Worm (Caenorhabditis elegans) whole organism, young adult: ENCODE data around the gene Y54F10AR.1.

Experiments used
- B0035.1 ChIP-seq: sonication (generic microtip); optimal IDR thresholded peaks from 2 replicates; lab custom pipeline; 2016; ENCODE audit warnings: missing genetic modification characterization, mild to moderate bottlenecking, missing compliant biosample characterization, missing genotype, missing genetic modification reagents
- B0261.1 ChIP-seq: sonication (generic microtip); optimal IDR thresholded peaks from 2 replicates; lab custom pipeline; 2016; ENCODE audit warnings: mild to moderate bottlenecking, missing genetic modification characterization, moderate library complexity, missing compliant biosample characterization
- C17E4.6 ChIP-seq: fragments of 200-800 bp; sonication (Bioruptor generic); IDR thresholded peaks from 2 replicates; pipeline ENCODE4 v1.3.6; 2022; ENCODE audit warnings: missing genetic modification reagents, missing genetic modification characterization, missing compliant biosample characterization
- D2030.7 ChIP-seq: fragments of 200-800 bp; sonication (Bioruptor generic); IDR thresholded peaks from 2 replicates; pipeline ENCODE4 v1.3.6; 2022; ENCODE audit warnings: missing genetic modification reagents, missing genetic modification characterization, missing compliant biosample characterization
- F33H1.4 ChIP-seq: fragments of 200-800 bp; sonication (Bioruptor generic); IDR thresholded peaks from 2 replicates; pipeline ENCODE4 v1.3.6; 2022; ENCODE audit warnings: missing genetic modification reagents, missing genetic modification characterization, missing compliant biosample characterization
- F39B2.1 ChIP-seq: fragments of 200-800 bp; sonication (Bioruptor generic); IDR thresholded peaks from 2 replicates; pipeline ENCODE4 v1.3.6; 2022; ENCODE audit warnings: missing genetic modification reagents, missing genetic modification characterization, missing compliant biosample characterization
- K11D2.4 ChIP-seq: fragments of 200-800 bp; sonication (Bioruptor generic); IDR thresholded peaks from 2 replicates; pipeline ENCODE4 v1.3.6; 2022; ENCODE audit warnings: missing genetic modification reagents, missing genetic modification characterization, missing compliant biosample characterization
- T26A5.8 ChIP-seq: sonication (generic microtip); optimal IDR thresholded peaks from 2 replicates; lab custom pipeline; 2016; ENCODE audit warnings: missing genetic modification characterization, missing compliant biosample characterization
- Y53F4B.3 ChIP-seq: fragments of 200-800 bp; sonication (Bioruptor generic); IDR thresholded peaks from 2 replicates; pipeline ENCODE4 v1.3.6; 2022; ENCODE audit warnings: missing genetic modification reagents, missing genetic modification characterization, missing compliant biosample characterization
- Y67H2A.10 ChIP-seq: fragments of 200-800 bp; sonication (Bioruptor generic); conservative IDR thresholded peaks from 2 replicates; pipeline ENCODE4 v1.3.6; 2022; ENCODE audit warnings: missing genetic modification reagents, missing genetic modification characterization, missing compliant biosample characterization
- athp-1 ChIP-seq: sonication (generic microtip); optimal IDR thresholded peaks from 2 replicates; lab custom pipeline; 2017; ENCODE audit warnings: mild to moderate bottlenecking, missing genetic modification characterization, missing compliant biosample characterization
- attf-5 ChIP-seq: fragments of 200-800 bp; sonication (Bioruptor generic); optimal IDR thresholded peaks from 2 replicates; lab custom pipeline; 2018; ENCODE audit warnings: mild to moderate bottlenecking, missing genetic modification characterization, missing compliant biosample characterization
- bed-1 ChIP-seq: fragments of 200-800 bp; sonication (Bioruptor generic); IDR thresholded peaks from 2 replicates; pipeline ENCODE4 v1.3.6; 2022; ENCODE audit warnings: missing genetic modification reagents, missing genetic modification characterization, missing compliant biosample characterization
- cebp-1 ChIP-seq, 2 experiments: fragments of 200-800 bp in 1 of 2; sonication (Bioruptor generic) in 1 of 2; sonication (generic microtip) in 1 of 2; IDR thresholded peaks in 1 of 2; optimal IDR thresholded peaks in 1 of 2; 2 replicates each; pipeline versions ENCODE4 v1.3.6 to Lab custom; 2017 to 2022; ENCODE audit warnings: missing compliant biosample characterization in 2 of 2, missing genetic modification characterization in 2 of 2, mild to moderate bottlenecking in 1 of 2, missing genetic modification reagents in 1 of 2, moderate library complexity in 1 of 2
- ceh-27 ChIP-seq: fragments of 200-800 bp; sonication (Bioruptor generic); optimal IDR thresholded peaks from 2 replicates; lab custom pipeline; 2018; ENCODE audit warnings: mild to moderate bottlenecking, missing genetic modification characterization, moderate library complexity, missing compliant biosample characterization
- dox-1 ChIP-seq: fragments of 200-800 bp; sonication (Bioruptor generic); IDR thresholded peaks from 2 replicates; pipeline ENCODE4 v1.3.6; 2022; ENCODE audit warnings: missing genetic modification reagents, missing genetic modification characterization, missing compliant biosample characterization
- egrh-3 ChIP-seq: fragments of 200-800 bp; sonication (Bioruptor generic); IDR thresholded peaks from 2 replicates; pipeline ENCODE4 v1.3.6; 2022; ENCODE audit warnings: missing genetic modification reagents, missing genetic modification characterization, missing compliant biosample characterization
- hmg-1.2 ChIP-seq: fragments of 200-800 bp; sonication (Bioruptor generic); IDR thresholded peaks from 2 replicates; pipeline ENCODE4 v1.3.6; 2022; ENCODE audit warnings: missing genetic modification reagents, missing genetic modification characterization, missing compliant biosample characterization
- hsf-1 ChIP-seq: fragments of 200-800 bp; sonication (Bioruptor generic); IDR thresholded peaks from 2 replicates; pipeline ENCODE4 v1.3.6; 2022; ENCODE audit warnings: missing genetic modification reagents, missing genetic modification characterization, missing compliant biosample characterization
- lag-1 ChIP-seq: fragments of 200-800 bp; sonication (Bioruptor generic); IDR thresholded peaks from 2 replicates; pipeline ENCODE4 v1.3.6; 2022; ENCODE audit warnings: missing genetic modification reagents, missing genetic modification characterization, missing compliant biosample characterization
- let-526 ChIP-seq: fragments of 200-800 bp; sonication (Bioruptor generic); IDR thresholded peaks from 2 replicates; pipeline ENCODE4 v1.3.6; 2022; ENCODE audit warnings: missing genetic modification reagents, missing genetic modification characterization, missing compliant biosample characterization
- lin-40 ChIP-seq: sonication (generic microtip); optimal IDR thresholded peaks from 2 replicates; lab custom pipeline; 2016; ENCODE audit warnings: missing genetic modification characterization, mild to moderate bottlenecking, missing compliant biosample characterization, missing genotype, missing genetic modification reagents
- lin-54 ChIP-seq: fragments of 200-800 bp; sonication (Bioruptor generic); optimal IDR thresholded peaks from 2 replicates; lab custom pipeline; 2018; ENCODE audit warnings: mild to moderate bottlenecking, missing genetic modification characterization, missing compliant biosample characterization
- lsy-27 ChIP-seq: sonication (generic microtip); optimal IDR thresholded peaks from 2 replicates; lab custom pipeline; 2017; ENCODE audit warnings: missing genetic modification characterization, mild to moderate bottlenecking, missing compliant biosample characterization, antibody characterized with exemption, missing genotype, borderline replicate concordance; ENCODE audit not compliant: insufficient read depth
- madf-3 ChIP-seq: fragments of 200-800 bp; sonication (Bioruptor generic); IDR thresholded peaks from 2 replicates; pipeline ENCODE4 v1.3.6; 2022; ENCODE audit warnings: missing genetic modification reagents, missing genetic modification characterization, missing compliant biosample characterization
- madf-6 ChIP-seq: fragments of 200-800 bp; sonication (Bioruptor generic); IDR thresholded peaks from 2 replicates; pipeline ENCODE4 v1.3.6; 2022; ENCODE audit warnings: missing genetic modification reagents, missing genetic modification characterization, missing compliant biosample characterization
- madf-8 ChIP-seq: fragments of 200-800 bp; sonication (Bioruptor generic); conservative IDR thresholded peaks from 2 replicates; pipeline ENCODE4 v1.3.6; 2022; ENCODE audit warnings: missing genetic modification reagents, missing genetic modification characterization, missing compliant biosample characterization
- mcd-1 ChIP-seq: fragments of 200-800 bp; sonication (Bioruptor generic); IDR thresholded peaks from 2 replicates; pipeline ENCODE4 v1.3.6; 2022; ENCODE audit warnings: missing genetic modification reagents, missing genetic modification characterization, missing compliant biosample characterization
- nfya-1 ChIP-seq: sonication (generic microtip); optimal IDR thresholded peaks from 2 replicates; lab custom pipeline; 2017; ENCODE audit warnings: antibody characterized with exemption, missing compliant biosample characterization, missing genetic modification characterization, borderline replicate concordance; ENCODE audit not compliant: insufficient read depth
- nhr-80 ChIP-seq: sonication (generic microtip); optimal IDR thresholded peaks from 2 replicates; lab custom pipeline; 2016; ENCODE audit warnings: missing genetic modification characterization, missing compliant biosample characterization
- pha-4 ChIP-seq: fragments of 150-350 bp; sonication (generic microtip); optimal IDR thresholded peaks from 2 replicates; lab custom pipeline; 2014; ENCODE audit warnings: missing biosample characterization, missing genetic modification reagents, missing genetic modification characterization
- rcor-1 ChIP-seq: fragments of 200-800 bp; sonication (Bioruptor generic); IDR thresholded peaks from 2 replicates; pipeline ENCODE4 v1.3.6; 2022; ENCODE audit warnings: missing genetic modification reagents, missing genetic modification characterization, missing compliant biosample characterization
- sdz-38 ChIP-seq: sonication (generic microtip); optimal IDR thresholded peaks from 2 replicates; lab custom pipeline; 2016; ENCODE audit warnings: missing genotype, missing genetic modification characterization, missing compliant biosample characterization
- sea-2 ChIP-seq: fragments of 200-800 bp; sonication (Bioruptor generic); IDR thresholded peaks from 2 replicates; pipeline ENCODE4 v1.3.6; 2022; ENCODE audit warnings: missing genetic modification characterization, missing compliant biosample characterization
- snpc-1.1 ChIP-seq: sonication (generic microtip); optimal IDR thresholded peaks from 2 replicates; lab custom pipeline; 2017; ENCODE audit warnings: missing genetic modification characterization, mild to moderate bottlenecking, missing compliant biosample characterization, antibody characterized with exemption, moderate library complexity, missing genotype, missing genetic modification reagents; ENCODE audit not compliant: insufficient read depth
- unc-130 ChIP-seq: sonication (generic microtip); optimal IDR thresholded peaks from 2 replicates; lab custom pipeline; 2016; ENCODE audit warnings: missing genetic modification reagents, missing genetic modification characterization, missing compliant biosample characterization
- ztf-22 ChIP-seq: fragments of 200-800 bp; sonication (Bioruptor generic); optimal IDR thresholded peaks from 2 replicates; lab custom pipeline; 2018; ENCODE audit warnings: mild to moderate bottlenecking, missing genetic modification characterization, moderate library complexity, missing compliant biosample characterization
- ztf-25 ChIP-seq: fragments of 200-800 bp; sonication (Bioruptor generic); IDR thresholded peaks from 2 replicates; pipeline ENCODE4 v1.3.6; 2022; ENCODE audit warnings: missing genetic modification reagents, missing genetic modification characterization, missing compliant biosample characterization
- ztf-28 ChIP-seq: fragments of 200-800 bp; sonication (Bioruptor generic); IDR thresholded peaks from 2 replicates; pipeline ENCODE4 v1.3.6; 2022; ENCODE audit warnings: missing genetic modification reagents, missing genetic modification characterization, missing compliant biosample characterization

Gene Y54F10AR.1

DNA sequence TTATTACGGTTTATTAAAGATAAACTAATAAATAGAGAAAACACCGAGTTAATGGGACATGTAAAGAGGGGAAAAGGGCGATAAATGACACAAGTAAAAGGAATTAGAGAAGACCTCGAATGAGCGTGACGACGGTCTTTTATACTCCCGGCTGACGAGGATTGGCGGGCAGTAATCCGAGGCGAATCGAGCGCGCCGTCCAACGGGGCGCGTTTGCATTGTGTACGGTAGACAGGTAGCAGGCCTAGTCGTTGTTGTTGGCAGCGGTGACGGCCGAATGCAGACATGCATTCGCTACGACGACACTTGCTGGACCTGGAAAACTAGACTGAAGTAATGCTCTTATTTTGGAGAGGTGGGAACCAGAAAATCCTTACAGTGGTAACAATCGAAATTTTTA lies 7.8 kb upstream of the Y54F10AR.1 start:
- 0 out of 2 replicates have a peak, but pooled peaks have one; percentile 18 for TF ChIP-seq K11D2.4 (GFP tag; lab: Robert Waterston, UW)
- TF ChIP-seq madf-8 (GFP tag; lab: Robert Waterston, UW), result peak; percentile 71
- peak; percentile 85 for TF ChIP-seq madf-6 (GFP tag; lab: Robert Waterston, UW)
- TF ChIP-seq mcd-1, result peak; percentile 58
- TF ChIP-seq D2030.7 (GFP tag; lab: Robert Waterston, UW), result peak; percentile 22; the same call in 1 of the 2 replicates
- 0 out of 2 replicates have a peak, but pooled peaks have one; percentile 32 for TF ChIP-seq F33H1.4 (GFP tag; lab: Robert Waterston, UW)
- TF ChIP-seq ztf-28 (GFP tag; lab: Robert Waterston, UW), result 0 out of 2 replicates have a peak, but pooled peaks have one; percentile 59
- peak; percentile 57; the same call in 1 of the 2 replicates for TF ChIP-seq dox-1 (GFP tag; lab: Robert Waterston, UW)
- TF ChIP-seq hmg-1.2 (GFP tag; lab: Robert Waterston, UW), result 0 out of 2 replicates have a peak, but pooled peaks have one; percentile 6
- 0 out of 2 replicates have a peak, but pooled peaks have one; percentile 17 for TF ChIP-seq hsf-1 (GFP tag; lab: Robert Waterston, UW)

DNA sequence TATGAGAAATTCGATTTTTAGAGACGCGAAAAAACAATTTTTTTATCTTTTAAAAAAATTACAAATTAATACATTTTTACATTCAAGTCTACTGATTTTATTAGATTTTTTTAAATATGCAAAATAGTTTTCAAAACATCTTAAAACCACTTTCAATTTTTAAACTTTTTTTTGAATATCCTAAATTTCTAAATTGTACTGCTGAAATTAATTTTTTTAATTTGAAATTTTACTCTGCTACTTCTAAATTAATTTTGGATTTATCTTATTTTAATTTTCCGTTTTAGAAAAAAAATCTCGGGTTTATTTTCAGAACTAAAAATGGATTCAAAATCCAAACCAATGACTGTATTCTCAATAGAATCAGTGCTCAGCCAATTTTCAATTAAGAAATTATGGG lies 3.5 kb upstream of the Y54F10AR.1 start, which contains the start of gene Y71H2B.8:
Gene Y71H2B.8, plus strand, starts transcription at position 301 of the 400 bp plus-strand sequence.
- TF ChIP-seq lag-1 (GFP tag; lab: Robert Waterston, UW) (no peak), athp-1 (tag; lab: Kevin White, UChicago) (no peak), C17E4.6 (GFP tag; lab: Robert Waterston, UW) (no peak), rcor-1 (no peak), egrh-3 (no peak), ztf-25 (GFP tag; lab: Robert Waterston, UW) (no peak), nfya-1 (tag; lab: Kevin White, UChicago) (no peak), sdz-38 (tag; lab: Kevin White, UChicago) (no peak), B0035.1 (tag; lab: Kevin White, UChicago) (no peak), Y53F4B.3 (no peak), F39B2.1 (GFP tag; lab: Robert Waterston, UW) (no peak), lsy-27 (tag; lab: Kevin White, UChicago) (no peak), ceh-27 (GFP tag; lab: Kevin White, UChicago) (no peak), D2030.7 (GFP tag; lab: Robert Waterston, UW) (no peak), Y67H2A.10 (GFP tag; lab: Robert Waterston, UW) (no peak), let-526 (no peak), unc-130 (GFP tag; lab: Kevin White, UChicago) (no peak)
- TF ChIP-seq, all 124 proteins: peak for 0

DNA sequence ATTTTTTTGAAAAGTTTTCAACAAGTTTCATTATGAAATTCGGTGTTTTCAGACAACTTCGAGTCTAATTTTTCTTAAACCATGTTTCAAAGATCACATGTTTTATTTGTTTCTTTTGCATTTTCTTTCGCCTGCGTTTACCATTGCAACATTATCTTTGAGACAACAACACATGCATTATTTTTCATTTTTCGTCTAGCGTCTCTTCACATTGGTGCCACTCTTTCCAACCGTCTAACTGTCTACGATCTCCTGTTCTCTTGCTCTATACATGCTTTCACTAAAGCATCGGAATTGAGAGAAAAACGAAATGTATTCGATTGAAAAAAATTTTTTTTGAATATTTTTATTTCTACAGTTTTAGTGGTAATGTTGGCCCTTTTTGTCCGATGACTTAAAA lies 3.1 kb upstream of the Y54F10AR.1 start:
- TF ChIP-seq cebp-1 (GFP tag; IDR thresholded peaks at IDR 0.05; lab: Robert Waterston, UW), result no peak
- peak; percentile 53 for TF ChIP-seq cebp-1 (tag; optimal IDR thresholded peaks at IDR 0.05; lab: Kevin White, UChicago)
- TF ChIP-seq nhr-80, result peak; percentile 31
- TF ChIP-seq madf-3 (GFP tag; lab: Robert Waterston, UW), result no peak
- peak; percentile 3 for TF ChIP-seq lin-40 (tag; lab: Kevin White, UChicago)
- TF ChIP-seq attf-5 (GFP tag; lab: Kevin White, UChicago), result peak; percentile 61
- TF ChIP-seq hmg-1.2 (GFP tag; lab: Robert Waterston, UW), result peak; percentile 97
- TF ChIP-seq ztf-22 (GFP tag; lab: Kevin White, UChicago), result no peak

DNA sequence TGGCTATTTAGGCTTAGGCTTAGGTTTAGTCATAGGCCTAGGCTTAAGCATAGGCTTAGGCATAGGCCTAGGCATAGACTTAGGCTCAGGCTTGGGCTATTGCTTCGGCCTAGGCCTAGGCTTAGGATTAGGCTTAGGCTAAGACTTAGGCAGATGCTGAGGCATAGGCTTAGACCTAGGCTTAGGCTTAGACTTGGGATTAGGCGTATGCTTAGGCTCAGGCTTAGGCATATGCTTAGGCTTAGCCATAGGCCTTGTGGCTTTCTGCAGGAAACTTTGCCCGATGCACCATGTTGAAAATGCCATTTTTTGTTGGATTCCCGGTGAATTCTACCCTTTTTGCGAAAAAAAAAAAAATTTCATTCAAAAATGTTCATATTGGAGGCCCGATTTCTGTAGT lies 2.5 kb upstream of the Y54F10AR.1 start:
- TF ChIP-seq T26A5.8 (no peak), K11D2.4 (GFP tag; lab: Robert Waterston, UW) (no peak), snpc-1.1 (no peak), lin-54 (GFP tag; lab: Kevin White, UChicago) (no peak), nhr-80 (no peak), pha-4 (tag; lab: Kevin White, UChicago) (no peak), madf-6 (GFP tag; lab: Robert Waterston, UW) (no peak), B0261.1 (tag; lab: Kevin White, UChicago) (no peak), sea-2 (no peak), bed-1 (GFP tag; lab: Robert Waterston, UW) (no peak)
